Worm (Caenorhabditis elegans): ENCODE results near the gene Y53F4B.36.

The Y53F4B.36 gene

DNA sequence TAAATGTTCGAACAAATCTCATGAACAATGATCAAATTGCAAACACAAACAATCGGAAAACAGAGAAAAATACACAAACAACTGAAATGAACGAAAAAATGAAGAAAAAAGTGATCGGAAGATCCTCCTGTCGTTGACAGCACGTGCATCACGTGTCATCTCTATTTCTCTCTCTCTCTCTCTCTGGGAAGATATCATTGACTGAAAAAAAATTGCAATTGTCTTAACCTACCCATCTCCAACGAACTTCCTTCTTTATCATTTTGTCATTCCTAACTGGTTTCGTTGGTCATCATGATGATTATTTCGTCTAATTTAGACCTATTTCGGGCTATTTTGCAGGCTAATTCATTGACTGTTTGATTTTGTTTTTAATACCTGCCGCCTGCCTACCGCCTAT lies 29.6 kb downstream of the Y53F4B.36 start (continued):
- no peak for TF ChIP-seq ceh-82 (tag; optimal IDR thresholded peaks at IDR 0.05)
- no peak for TF ChIP-seq xbp-1 (tag; optimal IDR thresholded peaks at IDR 0.05)
- no peak for TF ChIP-seq C16A3.4 (tag; optimal IDR thresholded peaks at IDR 0.05)
- TF ChIP-seq unc-30 (tag; optimal IDR thresholded peaks at IDR 0.05): no peak
- no peak for TF ChIP-seq ceh-63 (GFP tag; optimal IDR thresholded peaks at IDR 0.05)
- TF ChIP-seq C04F5.9 (tag; optimal IDR thresholded peaks at IDR 0.05): no peak
- peak; percentile 34 for TF ChIP-seq blmp-1 (tag; optimal IDR thresholded peaks at IDR 0.05)
- no peak for TF ChIP-seq unc-98 (GFP tag; IDR thresholded peaks at IDR 0.05)
- no peak for TF ChIP-seq efl-3 (GFP tag; optimal IDR thresholded peaks at IDR 0.05)
- no peak for TF ChIP-seq pag-3 (tag; optimal IDR thresholded peaks at IDR 0.05; ENCODE audit: borderline replicate concordance, insufficient read depth)
- no peak for TF ChIP-seq lin-15B (tag; optimal IDR thresholded peaks at IDR 0.05)
- peak; percentile 84 for TF ChIP-seq nhr-71 (tag; optimal IDR thresholded peaks at IDR 0.05)
- TF ChIP-seq lin-39 (tag; optimal IDR thresholded peaks at IDR 0.05): no peak
- TF ChIP-seq egl-13 (tag; optimal IDR thresholded peaks at IDR 0.05): no peak
- no peak for TF ChIP-seq snpc-4 (tag; optimal IDR thresholded peaks at IDR 0.05)
- peak; percentile 36 for TF ChIP-seq rnt-1 (tag; optimal IDR thresholded peaks at IDR 0.05)
- peak; percentile 24 to 71 for TF ChIP-seq lin-35 (GFP tag; optimal IDR thresholded peaks at IDR 0.05)
- TF ChIP-seq mef-2 (tag; optimal IDR thresholded peaks at IDR 0.05): no peak
- no peak for TF ChIP-seq ces-1 (GFP tag; optimal IDR thresholded peaks at IDR 0.05)
- TF ChIP-seq jun-1 (tag; optimal IDR thresholded peaks at IDR 0.05): no peak
- TF ChIP-seq unc-62 (GFP tag; optimal IDR thresholded peaks at IDR 0.05): no peak
- TF ChIP-seq ztf-4 (tag; optimal IDR thresholded peaks at IDR 0.05): no peak
- TF ChIP-seq nhr-237 (tag; optimal IDR thresholded peaks at IDR 0.05): no peak
- no peak for TF ChIP-seq aha-1 (tag; optimal IDR thresholded peaks at IDR 0.05)
- no peak for TF ChIP-seq ceh-8 (GFP tag; optimal IDR thresholded peaks at IDR 0.05)
- no peak for TF ChIP-seq sox-4 (tag; optimal IDR thresholded peaks at IDR 0.05)
- no peak for TF ChIP-seq ama-1 (optimal IDR thresholded peaks at IDR 0.05)
- TF ChIP-seq ceh-88 (GFP tag; IDR thresholded peaks at IDR 0.05): no peak
- peak; percentile 76 for TF ChIP-seq tbx-2 (tag; optimal IDR thresholded peaks at IDR 0.05)
- no peak for TF ChIP-seq elt-2 (tag; optimal IDR thresholded peaks at IDR 0.05)
- TF ChIP-seq lin-14 (GFP tag; optimal IDR thresholded peaks at IDR 0.05): peak; percentile 81
- TF ChIP-seq ets-5 (GFP tag; IDR thresholded peaks at IDR 0.05): no peak
- no peak for TF ChIP-seq sup-37 (GFP tag; optimal IDR thresholded peaks at IDR 0.05)
- TF ChIP-seq nhr-19 (GFP tag; conservative IDR thresholded peaks at IDR 0.05): peak; percentile 56
- TF ChIP-seq zip-4 (GFP tag; optimal IDR thresholded peaks at IDR 0.05): no peak
- no peak for TF ChIP-seq Y116A8C.19 (tag; optimal IDR thresholded peaks at IDR 0.05; ENCODE audit: borderline replicate concordance)
- TF ChIP-seq egl-27 (tag; optimal IDR thresholded peaks at IDR 0.05): no peak
- no peak for TF ChIP-seq hlh-17 (GFP tag; optimal IDR thresholded peaks at IDR 0.05; ENCODE audit: borderline replicate concordance)
- TF ChIP-seq lir-3 (tag; optimal IDR thresholded peaks at IDR 0.05; ENCODE audit: poor library complexity): peak; percentile 76
- TF ChIP-seq nhr-12 (tag; optimal IDR thresholded peaks at IDR 0.05): no peak
- TF ChIP-seq nhr-20 (tag; optimal IDR thresholded peaks at IDR 0.05): peak; percentile 80
- no peak for TF ChIP-seq isw-1 (GFP tag; IDR thresholded peaks at IDR 0.05)
- no peak for TF ChIP-seq nhr-28 (tag; optimal IDR thresholded peaks at IDR 0.05)
- TF ChIP-seq F16B12.6 (tag; optimal IDR thresholded peaks at IDR 0.05): no peak
- TF ChIP-seq vab-15 (tag; optimal IDR thresholded peaks at IDR 0.05): peak; percentile 62
- TF ChIP-seq mdl-1 (tag; optimal IDR thresholded peaks at IDR 0.05): peak in 1 of 2 experiments; percentile 83
- TF ChIP-seq nhr-77 (tag; optimal IDR thresholded peaks at IDR 0.05): no peak
- no peak for TF ChIP-seq zag-1 (tag; optimal IDR thresholded peaks at IDR 0.05)
- TF ChIP-seq unc-130 (tag; optimal IDR thresholded peaks at IDR 0.05): peak; percentile 18
- TF ChIP-seq nhr-76 (tag; optimal IDR thresholded peaks at IDR 0.05): no peak
- TF ChIP-seq dpl-1 (GFP tag; optimal IDR thresholded peaks at IDR 0.05): peak in 2 of 3 experiments; percentile 23 to 56
- no peak for TF ChIP-seq aly-2 (tag; optimal IDR thresholded peaks at IDR 0.05)
- TF ChIP-seq pax-3 (tag; optimal IDR thresholded peaks at IDR 0.05): no peak
- TF ChIP-seq ceh-90 (tag; optimal IDR thresholded peaks at IDR 0.05): no peak

Data from whole organism, L1 larva.